Worm (Caenorhabditis elegans): ENCODE measurements around the gene ceph-41.

ceph-41 gene

ce11 chrIV:8126902-8127301 lies at the start of gene ceph-41:
Gene ceph-41 (plus strand): TSS chrIV:8127202.
- TF ChIP-seq nhr-25 (tag; optimal IDR thresholded peaks at IDR 0.05) (no peak), ztf-4 (tag; optimal IDR thresholded peaks at IDR 0.05) (no peak), mbf-1 (tag; optimal IDR thresholded peaks at IDR 0.05) (no peak), nhr-6 (tag; optimal IDR thresholded peaks at IDR 0.05) (no peak), lsy-2 (tag; optimal IDR thresholded peaks at IDR 0.05) (no peak), C34F6.9 (tag; optimal IDR thresholded peaks at IDR 0.05) (no peak), nhr-77 (tag; optimal IDR thresholded peaks at IDR 0.05) (no peak), egl-27 (tag; optimal IDR thresholded peaks at IDR 0.05) (no peak), lin-11 (tag; optimal IDR thresholded peaks at IDR 0.05) (no peak), elt-1 (tag; optimal IDR thresholded peaks at IDR 0.05) (no peak), lin-13 (GFP tag; optimal IDR thresholded peaks at IDR 0.05) (no peak), unc-55 (GFP tag; optimal IDR thresholded peaks at IDR 0.05) (no peak), nhr-11 (tag; optimal IDR thresholded peaks at IDR 0.05) (no peak), elt-3 (tag; optimal IDR thresholded peaks at IDR 0.05) (no peak)

- TF ChIP-seq F13H6.1 (tag; optimal IDR thresholded peaks at IDR 0.05): no peak
- no peak for TF ChIP-seq mbf-1 (tag; optimal IDR thresholded peaks at IDR 0.05)
- no peak for TF ChIP-seq nhr-77 (tag; optimal IDR thresholded peaks at IDR 0.05)
- TF ChIP-seq blmp-1 (tag; optimal IDR thresholded peaks at IDR 0.05; ENCODE audit: insufficient read depth): no peak
- TF ChIP-seq Y55F3AM.14 (GFP tag; optimal IDR thresholded peaks at IDR 0.05): no peak
- no peak for TF ChIP-seq ZK546.5 (tag; optimal IDR thresholded peaks at IDR 0.05)
- TF ChIP-seq nhr-11 (tag; optimal IDR thresholded peaks at IDR 0.05): no peak
Observed at ce11 chrIV:8080166-8080565, 46.8 kb upstream of the ceph-41 start.

ce11 chrIV:8080782-8081181 lies 46.2 kb upstream of the ceph-41 start:
- TF ChIP-seq sem-4 (tag; optimal IDR thresholded peaks at IDR 0.05) (no peak), unc-55 (GFP tag; optimal IDR thresholded peaks at IDR 0.05) (no peak), sma-3 (GFP tag; optimal IDR thresholded peaks at IDR 0.05) (no peak), nhr-21 (tag; optimal IDR thresholded peaks at IDR 0.05) (no peak), egl-27 (tag; optimal IDR thresholded peaks at IDR 0.05) (no peak), nhr-6 (tag; optimal IDR thresholded peaks at IDR 0.05) (no peak), F13H6.1 (tag; optimal IDR thresholded peaks at IDR 0.05) (no peak), unc-39 (tag; optimal IDR thresholded peaks at IDR 0.05) (no peak), nhr-23 (tag; optimal IDR thresholded peaks at IDR 0.05) (no peak), ztf-1 (GFP tag; conservative IDR thresholded peaks at IDR 0.05) (no peak), nhr-77 (tag; optimal IDR thresholded peaks at IDR 0.05) (no peak), mab-5 (tag; optimal IDR thresholded peaks at IDR 0.05) (no peak), mdl-1 (tag; optimal IDR thresholded peaks at IDR 0.05) (no peak), alr-1 (tag; optimal IDR thresholded peaks at IDR 0.05) (no peak)

ce11 chrIV:8086552-8086951 lies 40.5 kb upstream of the ceph-41 start, which contains the start of gene nsy-7:
Gene nsy-7 (minus strand): TSS chrIV:8086652.
- peak; percentile 0 for TF ChIP-seq fos-1 (tag; optimal IDR thresholded peaks at IDR 0.05)
- no peak for TF ChIP-seq ZK546.5 (tag; optimal IDR thresholded peaks at IDR 0.05)

DNA sequence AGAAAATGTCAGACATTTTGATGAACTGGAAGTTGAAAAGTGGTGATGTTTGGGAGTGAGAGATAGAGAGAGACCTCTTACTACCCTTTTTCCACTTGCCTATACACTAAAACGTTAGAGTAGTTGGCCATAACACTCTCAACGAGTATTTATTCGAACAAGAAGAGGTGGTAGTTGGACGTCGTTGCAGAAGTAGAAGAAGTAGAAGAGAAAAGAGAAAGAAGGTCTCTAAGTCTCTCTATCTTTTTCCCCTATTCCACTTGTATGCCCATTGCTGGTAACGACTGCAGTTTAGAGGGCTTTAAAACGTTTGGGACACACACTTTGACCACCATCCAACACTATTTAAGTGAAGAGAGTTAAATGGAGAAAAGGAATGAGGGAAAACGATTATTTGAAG lies 35.5 kb upstream of the ceph-41 start:
- no peak for TF ChIP-seq nhr-10 (tag; optimal IDR thresholded peaks at IDR 0.05)
- no peak for TF ChIP-seq ztf-11 (tag; optimal IDR thresholded peaks at IDR 0.05)
- TF ChIP-seq sma-3 (GFP tag; optimal IDR thresholded peaks at IDR 0.05): no peak
- no peak for TF ChIP-seq nhr-129 (tag; optimal IDR thresholded peaks at IDR 0.05)
- TF ChIP-seq ama-1 (optimal IDR thresholded peaks at IDR 0.05): no peak
- no peak for TF ChIP-seq unc-55 (GFP tag; optimal IDR thresholded peaks at IDR 0.05)
- TF ChIP-seq nhr-25 (tag; optimal IDR thresholded peaks at IDR 0.05): no peak
- TF ChIP-seq ztf-1 (GFP tag; conservative IDR thresholded peaks at IDR 0.05): no peak
- no peak for TF ChIP-seq skn-1 (tag; optimal IDR thresholded peaks at IDR 0.05)

ce11 chrIV:8096375-8096774 lies 30.6 kb upstream of the ceph-41 start:
- TF ChIP-seq nhr-237 (tag; optimal IDR thresholded peaks at IDR 0.05) (no peak), alr-1 (tag; optimal IDR thresholded peaks at IDR 0.05) (no peak), crh-2 (tag; optimal IDR thresholded peaks at IDR 0.05) (no peak), nhr-25 (tag; optimal IDR thresholded peaks at IDR 0.05) (no peak)
